Fruit fly (Drosophila melanogaster): ENCODE results near the gene CG15025.

Gene CG15025

dm6 chr3R:19472218-19472617, 18.7 kb downstream of the CG15025 start (continued):
- no peak for TF ChIP-seq Awh (GFP tag; IDR thresholded peaks at IDR 0.05)
- no peak for TF ChIP-seq hbn (GFP tag; IDR thresholded peaks at IDR 0.05; ENCODE audit: partially characterized antibody)
- TF ChIP-seq NK7.1 (GFP tag; optimal IDR thresholded peaks at IDR 0.05) = no peak
- TF ChIP-seq CG2712 (tag; optimal IDR thresholded peaks at IDR 0.05) = peak; percentile 56
- no peak for TF ChIP-seq Atf-2 (GFP tag; optimal IDR thresholded peaks at IDR 0.05)
- TF ChIP-seq tgo (GFP tag; IDR thresholded peaks at IDR 0.05) = no peak
- TF ChIP-seq Gsc (GFP tag; IDR thresholded peaks at IDR 0.05) = no peak
- TF ChIP-seq maf-S (GFP tag; optimal IDR thresholded peaks at IDR 0.05) = no peak
- TF ChIP-seq Nf-YC (tag; optimal IDR thresholded peaks at IDR 0.05) = no peak
- no peak for TF ChIP-seq CG17186 (GFP tag; optimal IDR thresholded peaks at IDR 0.05)
- TF ChIP-seq eyg (GFP tag; optimal IDR thresholded peaks at IDR 0.05) = no peak
- no peak for TF ChIP-seq CG10654 (GFP tag; optimal IDR thresholded peaks at IDR 0.05)
- TF ChIP-seq jigr1 (GFP tag; IDR thresholded peaks at IDR 0.05) = no peak
- no peak for TF ChIP-seq Myb (GFP tag; optimal IDR thresholded peaks at IDR 0.05)
- no peak for TF ChIP-seq CG30431 (GFP tag; optimal IDR thresholded peaks at IDR 0.05)
- no peak for TF ChIP-seq Atf3 (GFP tag; optimal IDR thresholded peaks at IDR 0.05)
- no peak for TF ChIP-seq ro (GFP tag; IDR thresholded peaks at IDR 0.05)
- no peak for TF ChIP-seq corto (GFP tag; optimal IDR thresholded peaks at IDR 0.05)
- no peak for TF ChIP-seq slp2 (GFP tag; optimal IDR thresholded peaks at IDR 0.05)
- no peak for TF ChIP-seq CG10979 (tag; optimal IDR thresholded peaks at IDR 0.05)
- TF ChIP-seq odd (GFP tag; optimal IDR thresholded peaks at IDR 0.05) = peak; percentile 24
- no peak for TF ChIP-seq Abd-B (GFP tag; optimal IDR thresholded peaks at IDR 0.05)
- no peak for TF ChIP-seq CG9797 (GFP tag; optimal IDR thresholded peaks at IDR 0.05)
- TF ChIP-seq Sry-δ (GFP tag; optimal IDR thresholded peaks at IDR 0.05) = no peak
- TF ChIP-seq Dip2 (GFP tag; IDR thresholded peaks at IDR 0.05) = no peak
- no peak for TF ChIP-seq sens-2 (GFP tag; IDR thresholded peaks at IDR 0.05)
- peak; percentile 63 for TF ChIP-seq CG3407 (GFP tag; optimal IDR thresholded peaks at IDR 0.05)
- TF ChIP-seq CG1832 (GFP tag; optimal IDR thresholded peaks at IDR 0.05) = no peak
- no peak for TF ChIP-seq pnt (GFP tag; optimal IDR thresholded peaks at IDR 0.05)
- TF ChIP-seq bsh (GFP tag; optimal IDR thresholded peaks at IDR 0.05) = peak in 1 of 2 experiments; percentile 36
- TF ChIP-seq CG8924 (tag; optimal IDR thresholded peaks at IDR 0.05) = no peak
- TF ChIP-seq CG7372 (GFP tag; IDR thresholded peaks at IDR 0.05) = no peak
- no peak for TF ChIP-seq CG13296 (GFP tag; optimal IDR thresholded peaks at IDR 0.05)
- 0 out of 2 replicates have a peak, but pooled peaks have one; percentile 46 for TF ChIP-seq seq (GFP tag; IDR thresholded peaks at IDR 0.05)
- TF ChIP-seq CG6683 (GFP tag; optimal IDR thresholded peaks at IDR 0.05) = no peak
- peak; percentile 36 for TF ChIP-seq Sox100B (GFP tag; optimal IDR thresholded peaks at IDR 0.05)
- no peak for TF ChIP-seq CG9876 (GFP tag; optimal IDR thresholded peaks at IDR 0.05)
- no peak for TF ChIP-seq Dll (GFP tag; IDR thresholded peaks at IDR 0.05; ENCODE audit: partially characterized antibody)
- TF ChIP-seq Atf6 (GFP tag; IDR thresholded peaks at IDR 0.05) = no peak
- no peak for TF ChIP-seq gfzf (GFP tag; optimal IDR thresholded peaks at IDR 0.05)
- TF ChIP-seq peb (GFP tag; IDR thresholded peaks at IDR 0.05) = no peak
- TF ChIP-seq CG9215 (GFP tag; IDR thresholded peaks at IDR 0.05) = no peak
- TF ChIP-seq Ssrp (tag; optimal IDR thresholded peaks at IDR 0.05) = no peak
- no peak for TF ChIP-seq ewg (GFP tag; optimal IDR thresholded peaks at IDR 0.05)
- TF ChIP-seq lbe (GFP tag; optimal IDR thresholded peaks at IDR 0.05) = no peak
- peak; percentile 49 for TF ChIP-seq PHDP (tag; optimal IDR thresholded peaks at IDR 0.05)
- no peak for TF ChIP-seq al (GFP tag; IDR thresholded peaks at IDR 0.05)
- TF ChIP-seq CG2889 (GFP tag; IDR thresholded peaks at IDR 0.05) = no peak
- peak; percentile 33 for TF ChIP-seq salm (tag; optimal IDR thresholded peaks at IDR 0.05)
- no peak for TF ChIP-seq croc (GFP tag; conservative IDR thresholded peaks at IDR 0.05)
- TF ChIP-seq Sox102F (GFP tag; optimal IDR thresholded peaks at IDR 0.05) = no peak
- TF ChIP-seq CG12155 (GFP tag; optimal IDR thresholded peaks at IDR 0.05) = no peak

Data from whole organism, embryonic.